Fruit fly (Drosophila melanogaster) whole organism, prepupa: ENCODE results near the gene CG10055.

Source experiments
- CG10631 ChIP-seq: fragments of 200-800 bp; sonication (Bioruptor generic); optimal IDR thresholded peaks from 2 replicates; lab custom pipeline; 2016; ENCODE audit warnings: missing biosample characterization, missing genetic modification characterization
- Smox ChIP-seq: fragments of 200-800 bp; sonication (Bioruptor generic); optimal IDR thresholded peaks from 3 replicates; lab custom pipeline; 2016; ENCODE audit warnings: missing biosample characterization, missing genetic modification characterization
- cyc ChIP-seq: fragments of 200-800 bp; sonication (Bioruptor generic); optimal IDR thresholded peaks from 3 replicates; lab custom pipeline; 2016; ENCODE audit warnings: missing biosample characterization, missing genetic modification characterization
- salr ChIP-seq, 2 experiments: fragments of 200-800 bp; sonication (Bioruptor generic); optimal IDR thresholded peaks; 3 replicates each; lab custom pipeline; 2016 to 2018; ENCODE audit warnings: missing biosample characterization in 2 of 2, missing genetic modification characterization in 2 of 2, mild to moderate bottlenecking in 1 of 2

DNA sequence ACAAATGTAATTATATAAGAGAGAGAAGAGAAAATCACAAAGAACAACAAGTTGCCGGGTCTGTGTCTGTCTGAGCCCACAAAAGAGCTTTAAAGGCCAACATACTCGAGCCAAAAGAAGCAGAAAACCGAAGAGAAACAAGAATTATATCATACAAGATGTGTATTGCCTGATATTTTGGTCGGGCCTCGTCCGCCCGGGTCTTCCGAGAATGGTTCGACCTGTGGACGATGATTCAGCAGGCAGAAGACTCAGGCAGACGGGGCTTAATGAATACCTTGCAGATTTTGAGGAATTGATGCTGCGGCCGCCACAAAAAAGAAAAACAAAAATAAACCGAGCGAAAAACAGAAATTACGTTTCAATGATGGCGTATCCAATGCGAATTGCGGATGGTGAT is 13.5 kb downstream of the CG10055 start:
- no peak for TF ChIP-seq salr (GFP tag; optimal IDR thresholded peaks at IDR 0.05; lab: Kevin White, UChicago)
- TF ChIP-seq cyc: no peak
- no peak for TF ChIP-seq Smox (GFP tag; lab: Kevin White, UChicago)
- no peak for TF ChIP-seq CG10631 (GFP tag; lab: Kevin White, UChicago)
